Fruit fly (Drosophila melanogaster) Kc167 (cell line): ENCODE measurements around the gene CG4704.

Experiments used
- Myc ChIP-seq: fragments of >200 bp; optimal IDR thresholded peaks from 2 replicates; lab custom pipeline; 2017; ENCODE audit warnings: missing external identifiers
- Sin3A ChIP-seq: fragments of >200 bp; optimal IDR thresholded peaks from 2 replicates; lab custom pipeline; 2018; ENCODE audit warnings: missing external identifiers
- h ChIP-seq: fragments of >200 bp; optimal IDR thresholded peaks from 3 replicates; lab custom pipeline; 2018; ENCODE audit warnings: missing external identifiers
- insv ChIP-seq: fragments of >200 bp; optimal IDR thresholded peaks from 3 replicates; lab custom pipeline; 2018; ENCODE audit warnings: missing external identifiers
- psq ChIP-seq: fragments of >200 bp; optimal IDR thresholded peaks from 2 replicates; lab custom pipeline; 2017; ENCODE audit warnings: missing external identifiers
- ttk ChIP-seq: sonication (Bioruptor generic); optimal IDR thresholded peaks from 2 replicates; lab custom pipeline; 2017; ENCODE audit warnings: missing external identifiers

Gene CG4704

DNA sequence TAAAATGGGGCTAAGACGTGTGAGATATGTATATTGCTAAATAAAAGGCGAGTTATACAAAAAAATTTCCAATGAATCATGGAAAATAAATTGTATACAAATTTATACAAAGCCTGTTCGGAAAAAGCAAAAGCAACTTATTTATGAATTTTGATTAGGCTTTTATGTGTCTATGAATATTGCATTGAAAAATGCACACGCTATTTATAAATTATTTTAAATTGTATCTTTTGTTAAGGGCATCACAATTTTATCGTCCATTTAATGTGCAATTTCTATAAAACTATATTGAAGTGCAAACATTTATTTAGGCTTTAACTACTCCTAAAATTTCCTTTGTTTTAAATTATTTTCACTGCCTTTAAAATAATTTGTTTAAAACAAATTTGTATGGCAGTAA, at the start of gene CG4704:
Gene CG4704 (minus strand): TSS at position 101 of the 400 bp plus-strand sequence.
- TF ChIP-seq ttk (lab: Kevin White, UChicago) (no peak), insv (lab: Kevin White, UChicago) (no peak), h (no peak), psq (lab: Kevin White, UChicago) (no peak), Sin3A (lab: Kevin White, UChicago) (no peak), Myc (lab: Kevin White, UChicago) (no peak)

DNA sequence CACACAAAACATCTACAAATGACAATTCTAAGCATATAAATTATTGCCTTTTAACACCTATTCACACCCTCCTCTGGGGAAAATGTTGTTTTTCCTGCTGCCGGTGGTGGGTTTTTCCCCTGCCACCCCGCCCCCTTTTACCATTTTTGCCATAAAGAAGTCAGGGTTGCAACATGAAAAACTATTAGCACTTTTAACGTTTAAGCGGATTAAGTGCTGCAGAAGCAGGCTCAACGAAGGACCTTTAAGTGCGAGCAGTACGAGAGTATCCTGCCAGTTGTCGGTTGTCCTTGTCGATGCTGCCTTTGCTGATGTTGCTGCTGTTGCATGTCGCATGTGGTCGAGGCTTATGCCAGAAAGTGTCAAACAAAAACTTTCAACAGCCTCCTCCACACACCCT, 49.2 kb upstream of the CG4704 start:
- TF ChIP-seq Sin3A (lab: Kevin White, UChicago) (no peak), h (no peak), insv (lab: Kevin White, UChicago) (no peak), Myc (lab: Kevin White, UChicago) (no peak), psq (lab: Kevin White, UChicago) (no peak), ttk (lab: Kevin White, UChicago) (no peak)

- no peak for TF ChIP-seq ttk (lab: Kevin White, UChicago)
- no peak for TF ChIP-seq Myc (lab: Kevin White, UChicago)
- no peak for TF ChIP-seq Sin3A (lab: Kevin White, UChicago)
- no peak for TF ChIP-seq insv (lab: Kevin White, UChicago)
- TF ChIP-seq psq (lab: Kevin White, UChicago), result no peak
- no peak for TF ChIP-seq h
Observed at dm6 chr3R:22891707-22892106, 45.6 kb upstream of the CG4704 start.

dm6 chr3R:22889302-22889701, 43.2 kb upstream of the CG4704 start:
- TF ChIP-seq insv (lab: Kevin White, UChicago), result no peak
- TF ChIP-seq psq (lab: Kevin White, UChicago), result no peak
- TF ChIP-seq h, result no peak
- no peak for TF ChIP-seq Myc (lab: Kevin White, UChicago)
- no peak for TF ChIP-seq ttk (lab: Kevin White, UChicago)
- no peak for TF ChIP-seq Sin3A (lab: Kevin White, UChicago)

- TF ChIP-seq psq (lab: Kevin White, UChicago) (no peak), Myc (lab: Kevin White, UChicago) (no peak), h (no peak), ttk (lab: Kevin White, UChicago) (no peak), insv (lab: Kevin White, UChicago) (no peak), Sin3A (lab: Kevin White, UChicago) (no peak)
Observed at dm6 chr3R:22886832-22887231, 40.7 kb upstream of the CG4704 start.

dm6 chr3R:22878416-22878815, 32.3 kb upstream of the CG4704 start:
- TF ChIP-seq Myc (lab: Kevin White, UChicago) (no peak), ttk (lab: Kevin White, UChicago) (no peak), Sin3A (lab: Kevin White, UChicago) (no peak), insv (lab: Kevin White, UChicago) (no peak), psq (lab: Kevin White, UChicago) (no peak), h (no peak)

- TF ChIP-seq ttk (lab: Kevin White, UChicago) (no peak), h (no peak), Sin3A (lab: Kevin White, UChicago) (no peak), insv (lab: Kevin White, UChicago) (no peak), Myc (lab: Kevin White, UChicago) (no peak), psq (lab: Kevin White, UChicago) (no peak)
Observed at dm6 chr3R:22877610-22878009, 31.5 kb upstream of the CG4704 start.

DNA sequence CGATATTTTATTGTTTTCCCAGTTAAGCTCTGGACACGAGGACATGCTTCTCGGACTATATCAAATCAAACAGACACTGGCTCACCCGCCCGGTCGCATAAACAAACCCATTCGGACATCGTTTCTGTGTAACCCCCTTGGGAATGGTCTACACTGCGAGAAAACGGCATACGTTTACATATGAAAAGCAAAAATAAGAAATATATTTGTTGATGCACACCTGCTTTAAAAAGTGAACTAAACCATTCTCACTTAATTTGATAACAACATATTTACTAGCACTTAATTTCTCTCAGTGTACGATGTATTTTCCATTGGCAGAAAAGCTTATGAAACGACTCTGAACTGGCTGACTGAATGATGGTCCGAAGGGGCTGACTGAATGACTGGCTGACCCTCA, 15.9 kb upstream of the CG4704 start:
- no peak for TF ChIP-seq Myc (lab: Kevin White, UChicago)
- no peak for TF ChIP-seq psq (lab: Kevin White, UChicago)
- no peak for TF ChIP-seq Sin3A (lab: Kevin White, UChicago)

- TF ChIP-seq h, result no peak
- no peak for TF ChIP-seq Sin3A (lab: Kevin White, UChicago)
- no peak for TF ChIP-seq insv (lab: Kevin White, UChicago)
- TF ChIP-seq ttk (lab: Kevin White, UChicago), result no peak
- TF ChIP-seq psq (lab: Kevin White, UChicago), result no peak
- TF ChIP-seq Myc (lab: Kevin White, UChicago), result no peak
Observed at dm6 chr3R:22839257-22839656, 6.8 kb downstream of the CG4704 start.

DNA sequence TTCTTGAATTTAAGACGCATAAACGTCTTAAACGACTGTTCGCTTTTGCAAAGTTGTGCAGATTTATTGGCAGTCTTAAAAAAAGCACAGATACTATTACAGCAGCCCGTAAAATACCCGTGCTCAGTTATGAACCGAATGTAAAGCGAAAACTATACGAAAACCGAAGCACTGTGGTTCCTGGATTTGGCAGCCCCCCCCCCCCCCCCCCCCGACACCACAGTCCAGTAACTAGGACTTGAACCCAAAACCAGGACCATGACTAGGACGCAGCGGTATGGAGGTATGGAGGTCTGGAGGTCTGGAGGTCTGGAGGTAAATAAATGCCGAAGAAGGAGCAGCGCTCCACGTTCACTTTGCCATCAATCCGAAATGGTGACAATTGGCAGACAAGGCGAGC, 12.7 kb downstream of the CG4704 start:
- TF ChIP-seq Myc (lab: Kevin White, UChicago) (no peak), psq (lab: Kevin White, UChicago) (no peak), h (no peak), ttk (lab: Kevin White, UChicago) (no peak)

dm6 chr3R:22822729-22823128, 23.4 kb downstream of the CG4704 start:
- TF ChIP-seq h (no peak), Sin3A (lab: Kevin White, UChicago) (no peak), Myc (lab: Kevin White, UChicago) (no peak), psq (lab: Kevin White, UChicago) (no peak), ttk (lab: Kevin White, UChicago) (no peak), insv (lab: Kevin White, UChicago) (no peak)

dm6 chr3R:22816437-22817173, 29.5 kb downstream of the CG4704 start:
- TF ChIP-seq ttk (lab: Kevin White, UChicago) (no peak), h (no peak), Sin3A (lab: Kevin White, UChicago) (no peak), psq (lab: Kevin White, UChicago) (no peak), Myc (lab: Kevin White, UChicago) (no peak), insv (lab: Kevin White, UChicago) (no peak)
